Fruit fly (Drosophila melanogaster) whole organism, embryonic: ENCODE data around the gene Gclm.

Experiments used
- Bgb ChIP-seq: fragments of 200-800 bp; sonication (Bioruptor generic); IDR thresholded peaks from 2 replicates; pipeline ENCODE4 v1.3.6; 2022; ENCODE audit warnings: missing biosample characterization, missing genetic modification characterization; ENCODE audit not compliant: partially characterized antibody
- CG10565 ChIP-seq: fragments of 200-800 bp; sonication (Bioruptor generic); optimal IDR thresholded peaks from 3 replicates; lab custom pipeline; 2016; ENCODE audit warnings: missing biosample characterization, mild to moderate bottlenecking, missing genetic modification characterization
- CG13287 ChIP-seq: fragments of 200-800 bp; sonication (Bioruptor generic); IDR thresholded peaks from 2 replicates; pipeline ENCODE4 v1.3.6; 2022; ENCODE audit warnings: missing biosample characterization, missing genetic modification characterization; ENCODE audit not compliant: partially characterized antibody
- CG15479 ChIP-seq: fragments of 200-800 bp; sonication (Bioruptor generic); optimal IDR thresholded peaks from 3 replicates; lab custom pipeline; 2019; ENCODE audit warnings: missing biosample characterization, mild to moderate bottlenecking, missing genetic modification characterization, moderate library complexity
- CG1603 ChIP-seq: fragments of 200-800 bp; sonication (Bioruptor generic); optimal IDR thresholded peaks from 2 replicates; lab custom pipeline; 2019; ENCODE audit warnings: missing biosample characterization, mild to moderate bottlenecking, missing genetic modification characterization, moderate library complexity
- CG1647 ChIP-seq: fragments of 200-800 bp; sonication (Bioruptor generic); optimal IDR thresholded peaks from 3 replicates; lab custom pipeline; 2016; ENCODE audit warnings: missing biosample characterization, missing genetic modification characterization
- CG17568 ChIP-seq: fragments of 200-800 bp; sonication (Bioruptor generic); optimal IDR thresholded peaks from 2 replicates; lab custom pipeline; 2018; ENCODE audit warnings: missing biosample characterization, mild to moderate bottlenecking, missing genetic modification characterization, moderate library complexity
- CG18476 ChIP-seq: fragments of 200-800 bp; sonication (Bioruptor generic); optimal IDR thresholded peaks from 2 replicates; lab custom pipeline; 2016; ENCODE audit warnings: missing biosample characterization, mild to moderate bottlenecking, missing genetic modification characterization
- CG2116 ChIP-seq: fragments of 200-800 bp; sonication (Bioruptor generic); optimal IDR thresholded peaks from 3 replicates; lab custom pipeline; 2018; ENCODE audit warnings: missing biosample characterization, mild to moderate bottlenecking, missing genetic modification characterization
- CG2889 ChIP-seq: fragments of 200-800 bp; sonication (Bioruptor generic); IDR thresholded peaks from 3 replicates; pipeline ENCODE4 v1.3.6; 2022; ENCODE audit warnings: missing biosample characterization, missing genetic modification characterization
- CG3847 ChIP-seq: fragments of 200-800 bp; sonication (Bioruptor generic); IDR thresholded peaks from 2 replicates; pipeline ENCODE4 v1.3.6; 2022; ENCODE audit warnings: missing biosample characterization, missing genetic modification characterization
- CG4360 ChIP-seq: fragments of 200-800 bp; sonication (Bioruptor generic); IDR thresholded peaks from 2 replicates; pipeline ENCODE4 v1.3.6; 2022; ENCODE audit warnings: missing biosample characterization, missing genetic modification characterization
- CG4854 ChIP-seq: fragments of 200-800 bp; sonication (Bioruptor generic); optimal IDR thresholded peaks from 2 replicates; lab custom pipeline; 2016; ENCODE audit warnings: missing biosample characterization, missing genetic modification characterization, inconsistent platforms
- CG5953 ChIP-seq: fragments of 200-800 bp; sonication (Bioruptor generic); IDR thresholded peaks from 2 replicates; pipeline ENCODE4 v1.3.6; 2022; ENCODE audit warnings: missing biosample characterization, missing genetic modification characterization
- CG6175 ChIP-seq: fragments of 200-800 bp; sonication (Bioruptor generic); IDR thresholded peaks from 3 replicates; pipeline ENCODE4 v1.3.6; 2022; ENCODE audit warnings: missing biosample characterization, missing genetic modification characterization
- CG8478 ChIP-seq: fragments of >200 bp; optimal IDR thresholded peaks from 2 replicates; lab custom pipeline; 2018
- CG9437 ChIP-seq: fragments of 200-800 bp; sonication (Bioruptor generic); optimal IDR thresholded peaks from 2 replicates; lab custom pipeline; 2018; ENCODE audit warnings: missing biosample characterization, mild to moderate bottlenecking, missing genetic modification characterization
- CoRest ChIP-seq: fragments of 200-800 bp; sonication (Bioruptor generic); optimal IDR thresholded peaks from 3 replicates; lab custom pipeline; 2018; ENCODE audit warnings: missing biosample characterization, mild to moderate bottlenecking, missing genetic modification characterization, moderate library complexity
- Doc2 ChIP-seq: fragments of 200-800 bp; sonication (Bioruptor generic); IDR thresholded peaks from 2 replicates; pipeline ENCODE4 v1.3.6; 2022; ENCODE audit warnings: missing biosample characterization, missing genetic modification characterization
- Dp ChIP-seq: fragments of 200-800 bp; sonication (Bioruptor generic); optimal IDR thresholded peaks from 2 replicates; lab custom pipeline; 2018; ENCODE audit warnings: missing biosample characterization, mild to moderate bottlenecking, missing genetic modification characterization, moderate library complexity
- HLH4C ChIP-seq: fragments of 200-800 bp; sonication (Bioruptor generic); IDR thresholded peaks from 3 replicates; pipeline ENCODE4 v1.3.6; 2022; ENCODE audit warnings: missing biosample characterization, missing genetic modification characterization; ENCODE audit not compliant: partially characterized antibody
- Kr ChIP-seq: fragments of 200-800 bp; sonication (Bioruptor generic); optimal IDR thresholded peaks from 2 replicates; lab custom pipeline; 2017; ENCODE audit warnings: missing biosample characterization, mild to moderate bottlenecking, missing genetic modification characterization
- Lim3 ChIP-seq: fragments of 200-800 bp; sonication (Bioruptor generic); IDR thresholded peaks from 2 replicates; pipeline ENCODE4 v1.3.6; 2022; ENCODE audit warnings: missing biosample characterization, missing genetic modification characterization
- Mrtf ChIP-seq: fragments of 200-800 bp; sonication (Bioruptor generic); IDR thresholded peaks from 3 replicates; pipeline ENCODE4 v1.3.6; 2022; ENCODE audit warnings: missing biosample characterization, missing genetic modification characterization
- Neu2 ChIP-seq: fragments of 200-800 bp; sonication (Bioruptor generic); optimal IDR thresholded peaks from 3 replicates; lab custom pipeline; 2016; ENCODE audit warnings: missing biosample characterization, missing genetic modification characterization, borderline replicate concordance
- Pdp1 ChIP-seq, 2 experiments: fragments of 200-800 bp; sonication (Bioruptor generic); optimal IDR thresholded peaks; 3 replicates each; lab custom pipeline; 2016; ENCODE audit warnings: missing biosample characterization in 2 of 2, missing genetic modification characterization in 2 of 2, mild to moderate bottlenecking in 1 of 2, moderate library complexity in 1 of 2
- abd-A ChIP-seq: fragments of 200-800 bp; sonication (Bioruptor generic); optimal IDR thresholded peaks from 3 replicates; lab custom pipeline; 2019; ENCODE audit warnings: missing biosample characterization, mild to moderate bottlenecking, missing genetic modification characterization, moderate library complexity
- aop ChIP-seq: fragments of 200-800 bp; sonication (Bioruptor generic); IDR thresholded peaks from 2 replicates; pipeline ENCODE4 v1.3.6; 2022; ENCODE audit warnings: missing biosample characterization, missing genetic modification characterization
- cas ChIP-seq: fragments of 200-800 bp; sonication (Bioruptor generic); IDR thresholded peaks from 2 replicates; pipeline ENCODE4 v1.3.6; 2022; ENCODE audit warnings: missing biosample characterization, missing genetic modification characterization
- cg ChIP-seq: fragments of 200-800 bp; sonication (Bioruptor generic); optimal IDR thresholded peaks from 3 replicates; lab custom pipeline; 2019; ENCODE audit warnings: missing biosample characterization, mild to moderate bottlenecking, missing genetic modification characterization, moderate library complexity
- ems ChIP-seq: fragments of 200-800 bp; sonication (Bioruptor generic); optimal IDR thresholded peaks from 3 replicates; lab custom pipeline; 2016; ENCODE audit warnings: missing biosample characterization, missing genetic modification characterization
- exex ChIP-seq: fragments of 200-800 bp; sonication (Bioruptor generic); optimal IDR thresholded peaks from 4 replicates; lab custom pipeline; 2018; ENCODE audit warnings: missing biosample characterization, mild to moderate bottlenecking, missing genetic modification characterization, moderate library complexity
- hb ChIP-seq: fragments of 200-800 bp; sonication (Bioruptor generic); IDR thresholded peaks from 3 replicates; pipeline ENCODE4 v1.3.6; 2022; ENCODE audit warnings: missing biosample characterization, missing genetic modification characterization; ENCODE audit not compliant: partially characterized antibody
- insv ChIP-seq, 2 experiments: fragments of 200-800 bp; sonication (Bioruptor generic); optimal IDR thresholded peaks; 3 replicates each; lab custom pipeline; 2016 to 2018; ENCODE audit warnings: missing biosample characterization in 2 of 2, missing genetic modification characterization in 2 of 2
- kni ChIP-seq: fragments of 200-800 bp; sonication (Bioruptor generic); optimal IDR thresholded peaks from 3 replicates; lab custom pipeline; 2017; ENCODE audit warnings: mild to moderate bottlenecking, missing biosample characterization, missing genetic modification reagents, missing genetic modification characterization
- mld ChIP-seq: fragments of 200-800 bp; sonication (Bioruptor generic); IDR thresholded peaks from 3 replicates; pipeline ENCODE4 v1.3.6; 2022; ENCODE audit warnings: missing biosample characterization, missing genetic modification characterization; ENCODE audit not compliant: partially characterized antibody
- nom ChIP-seq: fragments of 200-800 bp; sonication (Bioruptor generic); optimal IDR thresholded peaks from 2 replicates; lab custom pipeline; 2017; ENCODE audit warnings: missing biosample characterization, missing genetic modification characterization, mild to moderate bottlenecking, moderate library complexity, missing genetic modification reagents
- phol ChIP-seq: fragments of 200-800 bp; sonication (Bioruptor generic); optimal IDR thresholded peaks from 3 replicates; lab custom pipeline; 2018; ENCODE audit warnings: missing biosample characterization, mild to moderate bottlenecking, missing genetic modification characterization, moderate library complexity
- row ChIP-seq: fragments of 200-800 bp; sonication (Bioruptor generic); IDR thresholded peaks from 3 replicates; pipeline ENCODE4 v1.3.6; 2022; ENCODE audit warnings: missing biosample characterization, missing genetic modification characterization
- sd ChIP-seq: fragments of 200-800 bp; sonication (Bioruptor generic); optimal IDR thresholded peaks from 3 replicates; lab custom pipeline; 2018; ENCODE audit warnings: missing biosample characterization, mild to moderate bottlenecking, missing genetic modification characterization, moderate library complexity
- sens ChIP-seq: fragments of 200-800 bp; sonication (Bioruptor generic); peaks from one replicate; lab custom pipeline; 2016; ENCODE audit warnings: missing biosample characterization, missing genetic modification characterization
- sisA ChIP-seq: fragments of 200-800 bp; sonication (Bioruptor generic); IDR thresholded peaks from 2 replicates; pipeline ENCODE4 v1.3.6; 2022; ENCODE audit warnings: missing biosample characterization, missing genetic modification characterization
- sr ChIP-seq: fragments of 200-800 bp; sonication (Bioruptor generic); IDR thresholded peaks from 3 replicates; pipeline ENCODE4 v1.3.6; 2022; ENCODE audit warnings: missing biosample characterization, missing genetic modification characterization
- vvl ChIP-seq: fragments of 200-800 bp; sonication (Bioruptor generic); IDR thresholded peaks from 2 replicates; pipeline ENCODE4 v1.3.6; 2022; ENCODE audit warnings: missing biosample characterization, missing genetic modification characterization
- yki ChIP-seq: fragments of >200 bp; optimal IDR thresholded peaks from 3 replicates; lab custom pipeline; 2018

The Gclm gene

dm6 chr3R:22667284-22667958 lies 18.9 kb downstream of the Gclm start (continued):
- peak; percentile 75 for TF ChIP-seq CG9437 (GFP tag; lab: Kevin White, UChicago)
- no peak for TF ChIP-seq Doc2 (GFP tag; lab: Robert Waterston, UW)
- no peak for TF ChIP-seq Bgb (GFP tag; lab: Robert Waterston, UW)
- peak; percentile 50; the same call in 1 of the 2 replicates for TF ChIP-seq CG5953
- TF ChIP-seq CG17568, result peak; percentile 49
- peak; percentile 83 for TF ChIP-seq CoRest (tag; lab: Kevin White, UChicago)
- peak; percentile 79 for TF ChIP-seq vvl (GFP tag; lab: Robert Waterston, UW)
- TF ChIP-seq Kr (GFP tag; lab: Kevin White, UChicago), result no peak
- TF ChIP-seq exex (tag; lab: Kevin White, UChicago), result peak; percentile 25
- TF ChIP-seq CG18476, result peak; percentile 66
- TF ChIP-seq Dp (GFP tag; lab: Kevin White, UChicago), result no peak
- no peak for TF ChIP-seq HLH4C (GFP tag; lab: Robert Waterston, UW)
- TF ChIP-seq CG1647 (GFP tag; lab: Kevin White, UChicago), result peak; percentile 61

- TF ChIP-seq CG13287 (GFP tag; lab: Robert Waterston, UW) (peak; percentile 32; the same call in 1 of the 2 replicates), sisA (no peak), CG3847 (GFP tag; lab: Robert Waterston, UW) (no peak), CG6175 (peak; percentile 69; the same call in 1 of the 3 replicates), phol (tag; lab: Kevin White, UChicago) (peak; percentile 36), cg (peak; percentile 91), CG15479 (peak; percentile 58), aop (GFP tag; lab: Robert Waterston, UW) (no peak), Neu2 (GFP tag; lab: Kevin White, UChicago) (peak; percentile 2), CG10565 (GFP tag; lab: Kevin White, UChicago) (no peak), Lim3 (no peak), vvl (GFP tag; lab: Robert Waterston, UW) (peak; percentile 39; the same call in 1 of the 2 replicates), CG4854 (GFP tag; lab: Kevin White, UChicago) (no peak), CG1603 (tag; lab: Kevin White, UChicago) (peak; percentile 1), CG8478 (lab: Kevin White, UChicago) (peak; percentile 55), nom (peak; percentile 22), CG4360 (GFP tag; lab: Robert Waterston, UW) (peak; percentile 81), cas (no peak), Bgb (GFP tag; lab: Robert Waterston, UW) (0 out of 2 replicates have a peak, but pooled peaks have one; percentile 9), abd-A (peak; percentile 64), hb (no peak), CG2116 (GFP tag; lab: Kevin White, UChicago) (no peak), mld (no peak), sr (GFP tag; lab: Robert Waterston, UW) (peak; percentile 64; the same call in 2 of the 3 replicates), sens (GFP tag; lab: Kevin White, UChicago) (peak; percentile 72), sd (tag; lab: Kevin White, UChicago) (peak; percentile 77), Pdp1 (GFP tag; optimal IDR thresholded peaks at IDR 0.05; lab: Kevin White, UChicago) (peak in 1 of 2 experiments; percentile 1), ems (GFP tag; lab: Kevin White, UChicago) (no peak), insv (GFP tag; optimal IDR thresholded peaks at IDR 0.05; lab: Kevin White, UChicago) (peak in 1 of 2 experiments; percentile 3), yki (lab: Kevin White, UChicago) (no peak), Mrtf (GFP tag; lab: Robert Waterston, UW) (no peak), row (GFP tag; lab: Robert Waterston, UW) (peak; percentile 62; the same call in 2 of the 3 replicates), CG2889 (GFP tag; lab: Robert Waterston, UW) (no peak), kni (GFP tag; lab: Kevin White, UChicago) (peak; percentile 22)
Observed at dm6 chr3R:22666449-22667283, 19.6 kb downstream of the Gclm start.
